Fruit fly (Drosophila melanogaster) S2 (cell line): Measurements from ENCODE around the gene CG31404.

Experiments used
- CG8478 ChIP-seq: fragments of >200 bp; optimal IDR thresholded peaks from 2 replicates; lab custom pipeline; 2018
- CTCF ChIP-seq, 2 experiments: fragments of >200 bp; optimal IDR thresholded peaks; 2 replicates each; lab custom pipeline; 2018

dm6 chr3R:19332052-19332451 is 43.8 kb downstream of the CG31404 start:
- TF ChIP-seq CG8478 (lab: Kevin White, UChicago): no peak
- TF ChIP-seq CTCF (optimal IDR thresholded peaks at IDR 0.05; lab: Kevin White, UChicago): no peak
